Worm (Caenorhabditis elegans) whole organism, L3 larva: ENCODE data around the gene srbc-70.

Source experiments
- R02D3.7 ChIP-seq: fragments of 150-350 bp; optimal IDR thresholded peaks from 2 replicates; lab custom pipeline; 2014; ENCODE audit warnings: missing biosample characterization, missing genetic modification characterization
- ZK546.5 ChIP-seq: sonication (generic microtip); optimal IDR thresholded peaks from 2 replicates; lab custom pipeline; 2017; ENCODE audit warnings: missing biosample characterization, missing genetic modification characterization
- ceh-16 ChIP-seq: sonication (generic microtip); optimal IDR thresholded peaks from 2 replicates; lab custom pipeline; 2017; ENCODE audit warnings: missing biosample characterization, missing genetic modification characterization
- ceh-28 ChIP-seq: fragments of 150-350 bp; optimal IDR thresholded peaks from 2 replicates; lab custom pipeline; 2014; ENCODE audit warnings: missing biosample characterization, missing genetic modification reagents, missing genetic modification characterization
- ceh-82 ChIP-seq: fragments of 150-350 bp; optimal IDR thresholded peaks from 2 replicates; lab custom pipeline; 2014; ENCODE audit warnings: missing biosample characterization, missing genetic modification characterization
- ceh-9 ChIP-seq: sonication (generic microtip); optimal IDR thresholded peaks from 2 replicates; lab custom pipeline; 2018; ENCODE audit warnings: missing biosample characterization, missing genetic modification characterization
- daf-12 ChIP-seq: fragments of 150-350 bp; optimal IDR thresholded peaks from 2 replicates; lab custom pipeline; 2014; ENCODE audit warnings: missing biosample characterization, missing genetic modification reagents, missing genetic modification characterization
- egl-27 ChIP-seq: sonication (generic microtip); optimal IDR thresholded peaks from 4 replicates; lab custom pipeline; 2017; ENCODE audit warnings: missing biosample characterization, missing genetic modification reagents, missing genetic modification characterization
- egl-5 ChIP-seq: fragments of 150-350 bp; optimal IDR thresholded peaks from 2 replicates; lab custom pipeline; 2017; ENCODE audit warnings: missing biosample characterization, missing genetic modification reagents, missing genetic modification characterization, inconsistent platforms
- elt-2 ChIP-seq: sonication (generic microtip); optimal IDR thresholded peaks from 2 replicates; lab custom pipeline; 2016; ENCODE audit warnings: missing genetic modification reagents, mild to moderate bottlenecking, missing genetic modification characterization, missing compliant biosample characterization
- fkh-2 ChIP-seq: fragments of 150-350 bp; optimal IDR thresholded peaks from 2 replicates; lab custom pipeline; 2014; ENCODE audit warnings: missing biosample characterization, missing genetic modification reagents, missing genetic modification characterization
- hmg-11 ChIP-seq: sonication (generic microtip); optimal IDR thresholded peaks from 2 replicates; lab custom pipeline; 2016; ENCODE audit warnings: missing genetic modification characterization, missing compliant biosample characterization
- jun-1 ChIP-seq: fragments of 150-350 bp; optimal IDR thresholded peaks from 2 replicates; lab custom pipeline; 2014; ENCODE audit warnings: missing biosample characterization, missing genetic modification reagents, missing genetic modification characterization
- lin-15B ChIP-seq: fragments of 150-350 bp; optimal IDR thresholded peaks from 2 replicates; lab custom pipeline; 2014; ENCODE audit warnings: missing biosample characterization, missing genetic modification characterization
- lin-39 ChIP-seq: fragments of 150-350 bp; optimal IDR thresholded peaks from 2 replicates; lab custom pipeline; 2018; ENCODE audit warnings: missing biosample characterization, missing genetic modification reagents, missing genetic modification characterization
- lsy-12 ChIP-seq: sonication (generic microtip); optimal IDR thresholded peaks from 2 replicates; lab custom pipeline; 2016; ENCODE audit warnings: mild to moderate bottlenecking, missing genetic modification characterization, missing compliant biosample characterization
- mdl-1 ChIP-seq: fragments of 150-350 bp; optimal IDR thresholded peaks from 2 replicates; lab custom pipeline; 2014; ENCODE audit warnings: missing biosample characterization, missing genetic modification characterization
- nfya-1 ChIP-seq: sonication (generic microtip); optimal IDR thresholded peaks from 2 replicates; lab custom pipeline; 2017; ENCODE audit warnings: missing genetic modification characterization, mild to moderate bottlenecking, missing compliant biosample characterization, antibody characterized with exemption, moderate library complexity; ENCODE audit not compliant: insufficient read depth
- nhr-11 ChIP-seq: fragments of 150-350 bp; optimal IDR thresholded peaks from 2 replicates; lab custom pipeline; 2014; ENCODE audit warnings: missing biosample characterization, missing genetic modification characterization
- nhr-12 ChIP-seq: fragments of 150-350 bp; optimal IDR thresholded peaks from 2 replicates; lab custom pipeline; 2014; ENCODE audit warnings: missing biosample characterization, missing genetic modification characterization
- nhr-237 ChIP-seq: fragments of 150-350 bp; optimal IDR thresholded peaks from 2 replicates; lab custom pipeline; 2014; ENCODE audit warnings: missing biosample characterization, missing genetic modification characterization
- nhr-25 ChIP-seq: sonication (generic microtip); optimal IDR thresholded peaks from 2 replicates; lab custom pipeline; 2017; ENCODE audit warnings: missing biosample characterization, missing genetic modification characterization
- nhr-28 ChIP-seq: fragments of 150-350 bp; optimal IDR thresholded peaks from 2 replicates; lab custom pipeline; 2014; ENCODE audit warnings: missing biosample characterization, missing genetic modification characterization
- nhr-43 ChIP-seq: sonication (generic microtip); optimal IDR thresholded peaks from 2 replicates; lab custom pipeline; 2016; ENCODE audit warnings: mild to moderate bottlenecking, missing genetic modification characterization, missing compliant biosample characterization; ENCODE audit not compliant: poor library complexity, severe bottlenecking
- nhr-67 ChIP-seq: fragments of 150-350 bp; optimal IDR thresholded peaks from 2 replicates; lab custom pipeline; 2014; ENCODE audit warnings: missing biosample characterization, missing genetic modification characterization
- nhr-77 ChIP-seq: fragments of 150-350 bp; optimal IDR thresholded peaks from 2 replicates; lab custom pipeline; 2014; ENCODE audit warnings: missing biosample characterization, missing genetic modification characterization
- pha-4 ChIP-seq: fragments of 150-350 bp; optimal IDR thresholded peaks from 2 replicates; lab custom pipeline; 2014; ENCODE audit warnings: missing biosample characterization, missing genetic modification reagents, missing genetic modification characterization
- pqm-1 ChIP-seq: fragments of 150-350 bp; optimal IDR thresholded peaks from 2 replicates; lab custom pipeline; 2017; ENCODE audit warnings: missing biosample characterization, missing genetic modification characterization, inconsistent platforms
- sea-2 ChIP-seq: fragments of 150-350 bp; sonication (generic microtip); optimal IDR thresholded peaks from 4 replicates; lab custom pipeline; 2014; ENCODE audit warnings: missing biosample characterization, missing genetic modification reagents, missing genetic modification characterization
- skn-1 ChIP-seq: fragments of 150-350 bp; optimal IDR thresholded peaks from 2 replicates; lab custom pipeline; 2014; ENCODE audit warnings: missing biosample characterization, missing genetic modification characterization
- unc-39 ChIP-seq: sonication (generic microtip); optimal IDR thresholded peaks from 4 replicates; lab custom pipeline; 2017; ENCODE audit warnings: missing biosample characterization, missing genetic modification characterization
- unc-62 ChIP-seq: fragments of 150-350 bp; sonication (generic microtip); optimal IDR thresholded peaks from 4 replicates; lab custom pipeline; 2014; ENCODE audit warnings: missing biosample characterization, missing genetic modification reagents, missing genetic modification characterization
- ztf-11 ChIP-seq: fragments of 150-350 bp; optimal IDR thresholded peaks from 2 replicates; lab custom pipeline; 2014; ENCODE audit warnings: missing biosample characterization, missing genetic modification characterization
- ztf-4 ChIP-seq: fragments of 150-350 bp; optimal IDR thresholded peaks from 2 replicates; lab custom pipeline; 2014; ENCODE audit warnings: missing biosample characterization, missing genetic modification characterization

srbc-70 gene

DNA sequence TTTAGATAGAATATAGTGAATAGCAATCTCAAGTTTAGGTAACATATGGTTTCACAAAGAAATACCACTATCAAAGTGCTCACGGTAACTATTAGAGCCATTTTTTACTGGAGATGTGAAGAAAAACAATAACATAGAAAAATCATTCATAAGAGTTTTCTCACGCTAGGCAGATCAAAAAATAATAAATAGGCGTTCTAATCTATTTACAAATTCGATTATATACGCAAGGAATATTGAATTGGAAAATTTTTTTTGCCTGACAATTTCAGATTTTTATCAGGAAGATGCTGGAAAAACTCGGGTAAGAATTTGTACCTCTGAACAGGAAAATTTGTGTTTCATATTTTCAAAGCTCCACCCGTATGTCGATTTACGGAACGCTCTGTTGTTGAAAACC is at the start of gene srbc-70:
srbc-70 (minus strand) TSS at position 101 of the 400 bp plus-strand sequence.
- TF ChIP-seq ZK546.5 (tag; lab: Kevin White, UChicago) = no peak
- no peak for TF ChIP-seq egl-27 (tag; lab: Kevin White, UChicago)
- no peak for TF ChIP-seq lin-15B (tag; lab: Kevin White, UChicago)
- TF ChIP-seq nhr-28 (tag; lab: Kevin White, UChicago) = no peak

DNA sequence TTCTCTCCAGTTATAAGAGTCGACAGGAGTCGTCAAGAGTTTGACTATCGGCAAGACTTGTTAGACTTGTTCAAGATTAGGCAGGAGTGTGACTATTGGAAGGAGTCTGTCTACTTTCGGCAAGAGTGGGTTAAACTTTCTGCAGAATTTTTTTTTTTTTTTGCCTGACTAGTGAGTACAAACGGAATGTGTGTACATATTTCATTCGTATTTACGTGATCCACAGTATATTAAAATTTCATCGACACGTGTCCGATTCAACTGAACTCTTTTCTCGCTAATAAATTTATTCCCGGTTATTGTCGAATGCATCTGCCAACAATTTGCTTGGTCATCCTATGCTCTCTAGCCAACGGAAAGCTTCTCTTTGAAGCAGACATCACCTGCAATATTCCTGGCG is 44.4 kb upstream of the srbc-70 start, which contains the start of gene F36A4.1:
F36A4.1 (plus strand) TSS at position 301 of the 400 bp plus-strand sequence.
- TF ChIP-seq nhr-43 (tag; lab: Kevin White, UChicago) (no peak), unc-62 (GFP tag; lab: Kevin White, UChicago) (no peak), pqm-1 (tag; lab: Kevin White, UChicago) (no peak), nhr-237 (tag; lab: Kevin White, UChicago) (no peak), ztf-4 (tag; lab: Kevin White, UChicago) (no peak), ceh-9 (tag; lab: Kevin White, UChicago) (no peak), hmg-11 (no peak)

DNA sequence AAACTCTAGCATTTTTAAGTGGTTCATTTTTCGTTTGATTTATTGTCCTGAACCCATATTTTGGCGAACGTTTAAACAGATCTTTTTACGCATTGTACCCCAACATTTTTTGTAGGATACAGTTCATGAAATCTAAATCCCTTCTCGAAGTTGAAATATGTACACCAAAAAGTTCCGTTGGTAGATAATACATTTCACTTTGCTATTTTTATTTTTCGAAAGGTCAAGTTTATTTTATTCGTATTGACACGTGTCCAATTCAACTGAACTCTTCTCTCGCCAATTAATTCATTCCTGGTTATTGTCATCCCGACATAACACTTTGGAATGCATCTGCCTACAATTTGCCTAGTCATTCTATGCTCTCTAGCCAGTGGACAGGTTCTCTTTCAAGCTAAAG is 43.1 kb upstream of the srbc-70 start, which contains the start of gene F36A4.2:
F36A4.2 (plus strand) TSS at position 301 of the 400 bp plus-strand sequence.
- TF ChIP-seq jun-1 (tag; lab: Kevin White, UChicago) (no peak), ceh-82 (no peak), skn-1 (tag; lab: Kevin White, UChicago) (no peak), lin-39 (tag; lab: Kevin White, UChicago) (no peak), mdl-1 (tag; lab: Kevin White, UChicago) (no peak), pqm-1 (tag; lab: Kevin White, UChicago) (no peak), lin-15B (tag; lab: Kevin White, UChicago) (no peak), daf-12 (no peak), nhr-237 (tag; lab: Kevin White, UChicago) (no peak), fkh-2 (tag; lab: Kevin White, UChicago) (no peak), ZK546.5 (tag; lab: Kevin White, UChicago) (no peak), nhr-77 (tag; lab: Kevin White, UChicago) (no peak), ztf-4 (tag; lab: Kevin White, UChicago) (no peak), ztf-11 (tag; lab: Kevin White, UChicago) (no peak), R02D3.7 (tag; lab: Kevin White, UChicago) (no peak), egl-5 (no peak), nfya-1 (tag; lab: Kevin White, UChicago) (no peak), ceh-16 (no peak), hmg-11 (no peak)

DNA sequence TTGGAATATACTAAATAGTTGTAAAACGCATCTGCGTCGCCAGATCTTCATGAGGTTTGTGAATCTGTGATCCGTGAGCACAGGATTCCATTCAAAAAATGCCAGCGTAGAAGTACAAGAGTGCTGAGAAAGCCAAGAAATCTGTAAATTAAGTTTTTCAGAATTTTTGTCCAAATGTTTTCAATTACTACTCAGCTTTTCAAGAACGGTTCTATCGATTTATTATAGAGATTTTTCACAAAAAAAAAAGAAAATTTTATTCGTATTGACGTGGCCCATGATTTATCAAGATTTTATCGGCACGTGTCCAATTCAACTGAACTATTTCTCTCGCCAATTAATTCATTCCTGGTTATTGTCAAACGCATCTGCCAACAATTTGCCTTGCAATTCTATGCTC is 41.5 kb upstream of the srbc-70 start, which contains the start of gene F36A4.3:
F36A4.3 (plus strand) TSS at position 301 of the 400 bp plus-strand sequence.
- no peak for TF ChIP-seq lsy-12 (tag; lab: Kevin White, UChicago)
- no peak for TF ChIP-seq mdl-1 (tag; lab: Kevin White, UChicago)
- TF ChIP-seq unc-39 (tag; lab: Kevin White, UChicago) = no peak

DNA sequence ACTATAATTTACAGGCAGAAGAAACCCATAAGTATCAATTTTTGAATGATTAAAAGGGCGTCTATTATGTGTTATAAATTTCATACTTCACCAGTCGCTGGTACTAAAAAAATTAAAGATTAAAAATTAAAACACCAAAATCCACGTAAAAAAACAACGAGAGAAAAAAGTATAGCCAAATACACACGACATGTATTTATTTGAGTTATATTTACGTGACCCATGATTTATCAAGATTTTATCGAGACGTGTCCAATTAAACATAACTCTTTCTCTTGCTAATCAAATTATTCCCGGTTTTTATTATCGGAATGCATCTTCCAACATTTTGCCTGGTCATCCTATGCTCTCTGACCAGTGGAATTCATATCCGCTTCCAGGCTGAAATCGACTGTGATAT is 39.5 kb upstream of the srbc-70 start, which contains the start of gene F36A4.4:
F36A4.4 (plus strand) TSS at position 301 of the 400 bp plus-strand sequence.
- TF ChIP-seq nhr-28 (tag; lab: Kevin White, UChicago) (no peak), sea-2 (GFP tag; lab: Kevin White, UChicago) (no peak), ZK546.5 (tag; lab: Kevin White, UChicago) (no peak), ceh-9 (tag; lab: Kevin White, UChicago) (no peak), egl-5 (no peak), hmg-11 (no peak), nhr-67 (tag; lab: Kevin White, UChicago) (no peak), nhr-12 (tag; lab: Kevin White, UChicago) (no peak), pha-4 (tag; lab: Kevin White, UChicago) (no peak), nhr-11 (no peak), nhr-25 (tag; lab: Kevin White, UChicago) (no peak), unc-62 (GFP tag; lab: Kevin White, UChicago) (no peak), ceh-28 (no peak), nhr-77 (tag; lab: Kevin White, UChicago) (no peak), elt-2 (tag; lab: Kevin White, UChicago) (no peak), jun-1 (tag; lab: Kevin White, UChicago) (no peak), R02D3.7 (tag; lab: Kevin White, UChicago) (no peak)
